Worm (Caenorhabditis elegans): ENCODE measurements around the gene nhr-72.

ce11 chrII:3806964-3807363 lies 43.6 kb downstream of the nhr-72 start, which contains the start of gene F54D10.4:
- TF ChIP-seq lin-13 (GFP tag; optimal IDR thresholded peaks at IDR 0.05) (no peak), nhr-25 (tag; optimal IDR thresholded peaks at IDR 0.05; ENCODE audit: borderline replicate concordance, insufficient read depth) (no peak), nhr-11 (tag; optimal IDR thresholded peaks at IDR 0.05) (no peak), egl-27 (tag; optimal IDR thresholded peaks at IDR 0.05) (no peak), dmd-6 (GFP tag; IDR thresholded peaks at IDR 0.05) (no peak)
